Worm (Caenorhabditis elegans): ENCODE data around the gene pxn-1.

The pxn-1 gene

DNA sequence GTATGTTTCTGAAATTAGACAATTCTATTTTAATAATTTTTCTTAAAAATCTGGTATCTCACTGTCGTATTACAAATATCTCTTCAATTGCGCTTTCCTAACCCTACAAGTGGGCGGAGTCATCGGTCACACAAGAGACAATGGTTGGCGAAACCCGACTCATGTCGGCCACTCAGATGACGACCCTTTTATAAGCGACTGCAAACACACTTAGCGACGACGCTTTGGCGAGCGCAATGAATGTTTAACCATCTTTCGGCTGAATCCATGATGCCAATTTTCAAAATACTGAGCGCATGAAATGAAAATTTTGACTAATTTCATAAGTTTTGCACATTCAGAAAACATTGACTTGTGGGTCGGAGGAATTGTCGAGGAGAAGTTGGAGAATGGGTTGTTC lies 5.7 kb downstream of the pxn-1 start (continued):
- TF ChIP-seq F44E2.7 (GFP tag; IDR thresholded peaks at IDR 0.05), result peak; percentile 100
- peak; percentile 96 to 98 for TF ChIP-seq daf-16 (GFP tag; optimal IDR thresholded peaks at IDR 0.05)
- TF ChIP-seq daf-16 (tag; optimal IDR thresholded peaks at IDR 0.05), result peak; percentile 84
- peak; percentile 72 to 86 for TF ChIP-seq lsy-2 (tag; optimal IDR thresholded peaks at IDR 0.05)
- TF ChIP-seq spr-3 (GFP tag; optimal IDR thresholded peaks at IDR 0.05), result peak; percentile 99
- TF ChIP-seq T26A8.4 (GFP tag; IDR thresholded peaks at IDR 0.05), result peak; percentile 99
- TF ChIP-seq zag-1 (tag; optimal IDR thresholded peaks at IDR 0.05), result peak; percentile 40
- TF ChIP-seq F49E8.2 (tag; optimal IDR thresholded peaks at IDR 0.05; ENCODE audit: borderline replicate concordance), result peak; percentile 98
- TF ChIP-seq Y5F2A.4 (GFP tag; optimal IDR thresholded peaks at IDR 0.05), result peak; percentile 98

DNA sequence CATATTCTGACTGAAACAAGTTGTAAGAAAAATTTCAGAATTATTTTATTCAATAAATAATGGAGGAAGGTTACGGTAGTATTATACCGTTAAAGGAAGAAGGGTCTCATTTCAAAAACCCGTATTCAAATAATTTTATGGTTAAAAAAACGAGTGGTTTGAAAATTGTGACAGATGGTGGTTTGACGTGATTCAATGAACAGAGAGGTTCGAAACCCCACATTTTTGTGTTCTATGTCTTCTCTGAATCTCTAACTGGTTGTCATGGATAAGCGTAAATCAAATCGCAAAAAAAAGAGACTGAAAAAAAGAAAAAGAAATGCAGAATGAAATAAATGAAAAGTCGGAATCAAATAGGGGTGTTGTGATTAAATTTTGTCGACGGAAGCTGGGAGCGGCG lies 12.6 kb downstream of the pxn-1 start, which contains the start of gene ZK994.6:
Gene ZK994.6, minus strand, starts transcription at position 101 of the 400 bp plus-strand sequence.
- TF ChIP-seq Y5F2A.4 (GFP tag; optimal IDR thresholded peaks at IDR 0.05) (no peak), rbr-2 (tag; optimal IDR thresholded peaks at IDR 0.05) (no peak)

DNA sequence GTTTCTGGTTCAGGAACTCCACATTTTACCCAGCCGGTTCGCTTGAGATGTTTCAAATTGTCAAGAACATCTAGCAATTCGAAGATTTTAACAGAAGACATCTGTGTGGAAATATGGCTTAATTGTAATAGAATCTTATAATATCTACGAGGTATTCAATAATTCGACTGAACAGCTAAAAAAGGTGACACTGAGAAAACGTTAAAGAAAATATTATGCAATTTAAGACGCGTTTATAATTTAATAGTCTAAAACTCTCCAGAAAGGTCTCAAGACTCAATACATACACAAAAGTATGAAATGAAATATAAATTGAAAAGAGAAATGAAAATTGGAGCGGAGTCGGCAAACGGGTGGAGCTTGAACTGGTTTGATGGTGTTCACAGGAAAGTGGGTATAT lies 18.7 kb downstream of the pxn-1 start, which contains the start of gene F45F2.9:
Gene F45F2.9, minus strand, starts transcription at position 101 of the 400 bp plus-strand sequence.
- TF ChIP-seq sdz-12 (GFP tag; optimal IDR thresholded peaks at IDR 0.05), result no peak
- TF ChIP-seq mxl-3 (GFP tag; optimal IDR thresholded peaks at IDR 0.05), result no peak
- no peak for TF ChIP-seq nhr-41 (GFP tag; IDR thresholded peaks at IDR 0.05)
- TF ChIP-seq zip-11 (GFP tag; IDR thresholded peaks at IDR 0.05), result no peak
- TF ChIP-seq php-3 (GFP tag; IDR thresholded peaks at IDR 0.05), result no peak
- TF ChIP-seq nhr-25 (tag; optimal IDR thresholded peaks at IDR 0.05; ENCODE audit: borderline replicate concordance, insufficient read depth), result no peak
- no peak for TF ChIP-seq F37D6.2 (tag; optimal IDR thresholded peaks at IDR 0.05)

DNA sequence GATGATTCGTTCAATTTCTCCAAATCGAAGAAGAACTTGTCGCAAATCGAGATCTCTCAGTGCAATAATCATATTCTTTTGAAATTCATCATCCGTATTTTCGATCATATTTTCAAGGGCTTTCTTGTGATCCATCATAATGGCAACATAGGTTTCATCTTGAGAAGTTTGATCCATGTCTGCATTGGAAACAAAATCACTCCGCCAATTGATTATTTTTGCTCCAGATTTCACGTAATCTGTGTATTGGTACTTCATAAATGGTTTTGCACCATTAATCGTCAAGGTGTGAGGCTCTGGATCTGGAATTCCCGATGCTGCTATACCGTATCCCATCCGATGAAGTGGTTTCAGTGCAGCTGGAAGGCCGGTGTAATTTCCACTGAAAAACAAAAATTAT lies 21.7 kb downstream of the pxn-1 start:
- TF ChIP-seq dmd-9 (GFP tag; IDR thresholded peaks at IDR 0.05) (no peak), aha-1 (tag) (peak; percentile 96), ceh-20 (GFP tag; IDR thresholded peaks at IDR 0.05) (no peak), duxl-1 (tag; optimal IDR thresholded peaks at IDR 0.05; ENCODE audit: poor library complexity) (no peak)

DNA sequence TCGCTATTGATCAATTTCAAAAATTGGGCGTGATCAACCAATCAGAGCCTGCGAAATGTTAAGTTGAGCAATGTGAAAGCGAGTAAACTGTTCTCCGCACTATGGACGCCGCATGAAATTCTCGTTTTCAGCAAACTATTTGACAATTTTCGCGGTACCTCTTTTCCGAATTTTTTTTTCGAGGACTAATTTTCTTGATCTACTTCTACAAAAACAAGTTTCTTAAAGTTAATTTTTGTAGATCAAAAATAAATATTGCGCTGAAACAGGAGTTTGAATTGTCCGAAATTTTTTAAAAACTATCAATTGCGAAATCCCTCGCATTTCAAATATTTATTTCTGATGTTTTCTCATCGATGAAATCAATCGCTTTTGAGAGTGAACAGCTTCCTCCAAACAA lies 23.0 kb downstream of the pxn-1 start:
- TF ChIP-seq cey-2 (tag; optimal IDR thresholded peaks at IDR 0.05; ENCODE audit: borderline replicate concordance, insufficient read depth), result no peak
- TF ChIP-seq unc-62 (GFP tag; optimal IDR thresholded peaks at IDR 0.05 in 1 of 2), result peak in 1 of 2 experiments; percentile 82
- no peak for TF ChIP-seq unc-62 (tag; optimal IDR thresholded peaks at IDR 0.05)

DNA sequence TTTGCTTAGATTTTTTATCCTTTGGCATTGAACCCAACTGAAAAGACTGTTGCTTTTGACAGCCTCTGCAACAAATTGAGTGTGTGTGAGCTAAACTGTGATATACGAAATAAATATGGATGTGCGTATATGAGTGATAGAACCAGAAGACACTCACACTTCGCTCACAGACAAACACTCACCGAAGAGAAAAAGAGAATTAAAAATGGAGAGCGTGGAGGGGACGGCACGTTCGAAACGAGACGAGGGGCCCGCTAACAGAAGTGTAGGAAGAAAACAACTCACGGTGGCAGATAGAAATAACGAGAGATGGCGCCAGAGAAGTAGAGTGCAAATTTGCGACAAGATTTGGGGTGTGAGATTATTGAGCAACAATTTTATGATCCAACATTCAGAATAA lies 23.6 kb downstream of the pxn-1 start:
- no peak for TF ChIP-seq mxl-3 (GFP tag; optimal IDR thresholded peaks at IDR 0.05)
- TF ChIP-seq Y105C5A.15 (GFP tag; IDR thresholded peaks at IDR 0.05), result no peak
- TF ChIP-seq dmd-9 (GFP tag; IDR thresholded peaks at IDR 0.05), result no peak
- no peak for TF ChIP-seq daf-16 (GFP tag; optimal IDR thresholded peaks at IDR 0.05)
- TF ChIP-seq daf-16 (tag; optimal IDR thresholded peaks at IDR 0.05), result no peak
- TF ChIP-seq ama-1 (optimal IDR thresholded peaks at IDR 0.05), result no peak
- no peak for TF ChIP-seq tag-97 (GFP tag; IDR thresholded peaks at IDR 0.05)
- no peak for TF ChIP-seq madf-5 (GFP tag; IDR thresholded peaks at IDR 0.05)
- TF ChIP-seq lin-13 (GFP tag; optimal IDR thresholded peaks at IDR 0.05), result no peak
- TF ChIP-seq nhr-28 (tag; optimal IDR thresholded peaks at IDR 0.05), result peak; percentile 11
- peak; percentile 49; the same call in 1 of the 2 replicates for TF ChIP-seq hmg-1.1 (GFP tag; IDR thresholded peaks at IDR 0.05)
- TF ChIP-seq unc-130 (GFP tag; optimal IDR thresholded peaks at IDR 0.05), result no peak
- no peak for TF ChIP-seq ZK337.2 (GFP tag; IDR thresholded peaks at IDR 0.05)
- 0 out of 2 replicates have a peak, but pooled peaks have one; percentile 14 for TF ChIP-seq dmd-6 (GFP tag; IDR thresholded peaks at IDR 0.05)
- TF ChIP-seq mdl-1 (tag; optimal IDR thresholded peaks at IDR 0.05), result peak in 1 of 2 experiments; percentile 53
- no peak for TF ChIP-seq F26F4.8 (GFP tag; conservative IDR thresholded peaks at IDR 0.05)
- TF ChIP-seq dmd-8 (GFP tag; IDR thresholded peaks at IDR 0.05), result no peak
- no peak for TF ChIP-seq madf-9 (GFP tag; conservative IDR thresholded peaks at IDR 0.05)
- TF ChIP-seq zfp-3 (GFP tag; conservative IDR thresholded peaks at IDR 0.05), result no peak
- no peak for TF ChIP-seq lin-15B (tag; optimal IDR thresholded peaks at IDR 0.05)
- no peak for TF ChIP-seq vab-7 (GFP tag; IDR thresholded peaks at IDR 0.05)
- peak; percentile 39 for TF ChIP-seq mes-2 (tag; optimal IDR thresholded peaks at IDR 0.05; ENCODE audit: poor library complexity, severe bottlenecking)
